Fruit fly (Drosophila melanogaster): ENCODE data around the gene Vps16B.

Vps16B gene

DNA sequence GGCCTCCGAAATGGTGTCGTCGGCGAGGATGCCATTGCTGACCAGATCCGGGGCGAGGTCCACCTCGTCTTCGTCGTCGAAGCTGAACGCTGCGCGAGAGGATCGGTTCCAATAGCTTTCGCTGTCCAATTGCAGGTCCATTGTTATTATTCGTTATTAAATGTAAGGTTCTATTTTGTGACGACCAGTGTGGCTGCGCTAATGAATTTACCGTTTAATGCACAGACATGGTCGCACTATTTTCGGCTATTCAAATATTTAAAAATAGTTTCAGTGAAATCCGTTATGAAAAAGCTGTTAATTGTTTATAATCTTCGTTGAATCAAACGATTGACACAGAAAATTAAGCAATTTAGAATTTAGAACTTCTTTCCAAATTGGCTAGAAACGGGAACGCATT, at the start of gene Vps16B:
Vps16B (minus strand) TSS at position 186 of the 400 bp plus-strand sequence.
- no peak for TF ChIP-seq noc (tag; optimal IDR thresholded peaks at IDR 0.05)

DNA sequence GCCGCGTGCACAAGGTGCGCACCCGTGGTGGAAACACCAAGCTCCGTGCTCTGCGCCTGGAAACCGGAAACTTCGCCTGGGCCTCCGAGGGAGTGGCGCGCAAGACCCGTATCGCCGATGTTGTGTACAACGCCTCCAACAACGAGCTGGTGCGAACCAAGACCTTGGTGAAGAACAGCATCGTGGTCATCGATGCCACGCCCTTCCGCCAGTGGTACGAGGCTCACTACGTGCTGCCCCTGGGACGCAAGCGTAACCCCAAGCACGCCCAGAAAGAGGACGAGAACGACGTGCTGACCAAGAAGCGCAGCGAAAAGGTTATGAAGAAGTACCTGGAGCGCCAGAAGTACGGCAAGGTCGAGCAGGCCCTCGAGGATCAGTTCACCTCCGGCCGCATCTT, 46.5 kb upstream of the Vps16B start:
- TF ChIP-seq noc (tag; optimal IDR thresholded peaks at IDR 0.05) = no peak

DNA sequence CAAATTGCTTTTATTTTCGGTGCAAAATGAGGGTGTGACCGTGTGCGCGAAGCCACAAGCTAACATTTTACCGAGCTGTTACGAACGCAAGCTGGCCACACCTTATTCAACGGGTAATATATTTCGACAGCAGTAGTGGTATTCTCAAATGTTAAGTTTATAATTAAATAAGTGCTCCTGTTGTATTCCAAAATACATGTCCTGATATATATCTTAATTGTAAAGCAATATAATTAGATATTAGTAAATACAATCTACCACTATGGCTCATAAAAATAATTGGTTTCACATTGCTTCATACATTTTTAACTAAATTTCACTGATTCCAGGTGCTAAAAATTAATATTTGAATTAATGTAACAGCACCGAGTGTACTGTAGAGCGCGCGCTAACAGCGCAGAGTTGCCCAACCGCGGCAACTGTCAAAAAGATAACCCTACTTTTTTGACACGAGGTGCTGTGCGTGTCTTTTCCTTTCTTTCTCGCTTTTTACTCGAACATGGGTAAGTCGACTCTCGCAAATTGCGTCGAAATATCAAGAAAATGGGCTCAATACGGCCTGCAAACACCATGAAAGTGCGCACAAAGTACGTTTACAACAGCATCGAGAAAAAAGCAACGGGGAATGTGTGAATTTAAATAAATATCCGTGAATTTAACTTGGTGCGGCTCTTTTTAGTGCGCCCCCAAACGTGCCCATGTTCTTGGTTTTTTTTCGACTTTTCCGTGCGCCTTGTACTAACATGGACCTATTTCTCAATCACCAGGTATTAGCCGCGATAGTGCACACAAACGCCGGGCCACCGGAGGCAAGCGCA, 45.4 kb upstream of the Vps16B start, which contains the start of the genes CG15514 and RpS8:
CG15514 (minus strand) TSS at position 63 of the 818 bp plus-strand sequence.
RpS8 (plus strand) TSS at position 151 of the 818 bp plus-strand sequence.
- TF ChIP-seq noc (tag; optimal IDR thresholded peaks at IDR 0.05) = peak; percentile 68

DNA sequence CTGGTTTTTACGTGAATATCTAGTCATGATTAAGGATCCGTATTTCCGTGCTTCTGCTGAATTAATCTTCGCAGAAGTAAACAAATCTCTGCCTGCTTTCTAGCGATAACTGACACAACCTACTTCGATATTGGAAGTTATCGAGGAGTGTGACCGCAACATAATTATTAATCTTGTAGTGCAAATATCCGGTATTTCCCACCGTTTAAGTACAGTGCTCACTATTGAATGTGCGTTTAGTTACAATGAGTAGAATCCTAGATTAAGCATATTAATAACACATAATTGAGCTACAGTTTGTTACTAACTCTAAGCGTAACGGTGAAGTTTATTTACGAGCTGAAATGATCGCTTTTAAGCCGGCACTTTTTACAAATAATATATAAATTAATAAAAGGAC, 43.5 kb upstream of the Vps16B start:
- peak; percentile 1 for TF ChIP-seq noc (tag; optimal IDR thresholded peaks at IDR 0.05)

DNA sequence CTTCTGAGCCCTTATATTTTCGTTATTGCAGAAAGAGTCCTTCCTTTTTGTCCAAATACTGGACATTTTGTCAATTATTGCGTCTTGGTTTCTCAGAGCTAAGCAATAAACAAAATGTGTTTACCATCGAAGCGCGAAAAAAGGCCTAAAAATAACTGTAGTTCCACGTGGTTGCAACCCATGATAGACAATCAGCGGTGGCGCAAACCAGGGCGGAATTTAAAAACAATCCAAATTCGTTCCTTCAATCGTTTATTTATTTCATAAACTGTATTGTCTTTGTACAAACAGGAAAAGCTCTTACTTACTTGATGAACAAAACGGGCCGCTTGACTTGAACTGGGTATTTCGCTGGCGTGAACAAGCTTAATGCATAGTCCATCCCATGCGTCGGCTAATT, 42.6 kb upstream of the Vps16B start, which contains the start of gene CG7824:
CG7824 (minus strand) TSS at position 131 of the 400 bp plus-strand sequence.
- no peak for TF ChIP-seq noc (tag; optimal IDR thresholded peaks at IDR 0.05)

DNA sequence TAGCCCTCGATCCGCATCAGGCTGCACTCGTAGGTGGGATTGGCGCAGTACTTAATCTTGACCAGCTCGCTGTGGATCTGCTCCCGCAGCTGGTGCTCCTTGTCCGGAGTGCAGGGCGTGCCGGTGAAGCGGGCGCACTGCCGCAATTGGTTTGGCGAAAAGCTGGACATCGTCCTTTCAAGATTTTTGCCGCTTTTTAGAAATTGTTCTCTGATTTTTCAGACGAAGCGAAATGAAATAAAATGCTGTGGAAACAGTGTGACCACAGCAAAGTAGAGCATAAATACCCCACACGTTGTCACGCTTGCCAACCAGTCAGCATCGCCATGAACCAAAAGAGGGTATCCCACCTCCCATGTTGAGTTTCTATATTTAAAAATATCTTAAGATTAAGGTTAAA, 41.0 kb upstream of the Vps16B start, which contains the start of gene dgt1:
dgt1 (minus strand) TSS at position 264 of the 400 bp plus-strand sequence.
- no peak for TF ChIP-seq noc (tag; optimal IDR thresholded peaks at IDR 0.05)

DNA sequence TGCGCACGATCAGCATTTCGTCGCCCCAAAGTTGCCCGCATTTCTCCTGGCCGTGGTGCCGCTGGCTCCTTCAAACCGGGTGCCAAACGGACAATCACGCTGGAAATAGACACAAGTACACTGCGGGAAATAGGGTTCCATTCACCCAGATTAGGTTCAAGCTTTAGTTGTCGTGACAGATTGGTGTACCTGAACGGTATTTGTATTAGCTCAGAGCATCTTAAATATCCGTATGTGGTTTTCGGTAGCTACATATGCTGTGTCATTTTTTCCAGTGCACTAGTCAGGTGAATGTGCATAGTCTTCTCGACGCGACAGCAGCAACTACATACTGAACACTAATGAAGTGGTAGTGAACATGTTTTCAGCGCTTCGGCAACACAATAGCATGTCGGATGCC, 30.9 kb upstream of the Vps16B start:
- no peak for TF ChIP-seq noc (tag; optimal IDR thresholded peaks at IDR 0.05)

DNA sequence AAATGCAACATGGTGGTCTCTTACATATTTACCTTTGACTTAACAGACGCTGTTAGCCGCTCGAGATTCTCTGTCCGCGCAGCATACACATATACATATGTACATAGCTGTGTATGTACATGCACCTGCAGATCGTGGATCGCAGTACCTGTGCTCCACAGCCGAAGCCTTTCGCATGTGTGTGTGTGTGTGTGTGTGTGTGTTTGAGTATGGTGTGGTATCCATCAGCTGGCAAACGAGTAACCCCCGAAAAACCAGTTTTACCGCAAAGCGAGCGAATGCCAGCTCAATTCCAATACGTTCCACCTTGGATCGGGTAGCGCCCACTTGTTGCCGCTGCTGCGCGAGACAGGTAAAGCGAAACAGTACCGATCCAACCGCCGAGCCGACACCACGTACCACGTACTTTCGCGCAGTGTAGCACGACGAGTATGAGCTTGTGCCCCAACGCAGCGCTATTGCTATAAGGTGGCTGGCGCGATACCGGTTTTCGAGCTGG, 25.1 kb upstream of the Vps16B start, which contains the start of gene Cad99C:
Cad99C (plus strand) TSS at position 365 of the 499 bp plus-strand sequence.
- TF ChIP-seq noc (tag; optimal IDR thresholded peaks at IDR 0.05) = no peak

DNA sequence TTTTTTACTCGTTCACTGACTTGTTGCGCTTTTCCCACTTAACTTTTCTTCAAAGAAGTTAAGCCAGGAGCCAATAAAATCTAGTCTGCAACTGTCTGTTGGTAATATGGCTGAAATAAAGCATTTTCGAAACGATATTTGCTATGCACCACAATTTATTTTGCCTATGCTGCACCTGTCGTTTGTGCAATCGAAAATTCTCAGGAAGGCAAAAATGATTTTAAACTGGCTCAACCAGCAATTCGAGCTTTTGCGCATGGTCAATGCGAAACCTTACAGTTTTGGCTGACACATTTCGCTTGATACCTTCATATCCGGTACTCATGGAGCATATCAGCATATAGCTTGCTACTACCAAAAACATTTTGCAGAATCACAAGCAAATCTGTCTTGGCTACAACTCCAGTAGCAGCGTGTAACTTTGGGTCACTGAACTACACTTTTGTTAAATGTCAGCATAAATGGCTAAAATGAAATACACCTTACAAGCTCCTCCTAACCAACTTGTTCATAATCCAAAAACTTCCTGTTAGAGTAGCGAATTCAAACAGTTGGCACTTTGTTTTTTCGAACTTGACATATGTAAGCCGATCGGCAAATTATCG, 23.6 kb upstream of the Vps16B start:
- TF ChIP-seq noc (tag; optimal IDR thresholded peaks at IDR 0.05) = no peak

DNA sequence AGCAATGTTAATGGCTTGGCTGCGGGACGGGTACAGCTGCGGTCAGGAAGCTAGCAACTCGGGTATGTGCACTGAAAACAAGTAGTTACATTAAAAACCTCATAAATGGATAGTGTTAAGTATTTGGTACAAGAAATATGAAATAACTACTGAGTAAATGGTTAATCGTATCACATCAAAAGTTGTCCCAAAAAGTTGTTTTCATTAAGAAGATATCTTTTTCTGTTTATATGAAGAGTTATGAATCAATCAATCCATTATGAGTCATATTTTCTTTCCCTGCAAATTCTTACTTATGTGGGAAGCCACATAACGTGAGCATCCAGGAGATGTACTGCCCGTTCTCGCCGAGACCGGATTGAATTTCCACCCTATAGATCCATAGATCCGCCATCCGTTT, 22.5 kb upstream of the Vps16B start:
- TF ChIP-seq noc (tag; optimal IDR thresholded peaks at IDR 0.05) = no peak

DNA sequence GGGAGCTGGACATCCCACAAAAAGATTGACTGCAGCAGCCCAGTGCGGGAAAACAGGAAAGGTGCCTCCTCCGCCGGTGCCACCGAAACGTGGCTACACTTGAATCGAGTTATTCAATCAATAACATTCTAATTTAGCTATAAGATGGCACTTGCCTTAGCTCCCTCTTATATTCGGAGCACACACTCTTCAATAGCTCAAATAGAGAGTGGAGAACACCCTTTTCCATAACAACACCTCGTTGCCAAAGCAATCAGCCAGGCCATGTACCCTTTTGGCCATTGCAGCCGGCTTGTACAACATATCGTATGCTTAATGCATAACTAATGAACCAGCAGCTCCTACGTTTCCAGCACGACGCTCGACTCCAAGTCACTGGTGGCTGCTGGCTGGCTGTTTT, 21.5 kb upstream of the Vps16B start:
- TF ChIP-seq noc (tag; optimal IDR thresholded peaks at IDR 0.05) = no peak

DNA sequence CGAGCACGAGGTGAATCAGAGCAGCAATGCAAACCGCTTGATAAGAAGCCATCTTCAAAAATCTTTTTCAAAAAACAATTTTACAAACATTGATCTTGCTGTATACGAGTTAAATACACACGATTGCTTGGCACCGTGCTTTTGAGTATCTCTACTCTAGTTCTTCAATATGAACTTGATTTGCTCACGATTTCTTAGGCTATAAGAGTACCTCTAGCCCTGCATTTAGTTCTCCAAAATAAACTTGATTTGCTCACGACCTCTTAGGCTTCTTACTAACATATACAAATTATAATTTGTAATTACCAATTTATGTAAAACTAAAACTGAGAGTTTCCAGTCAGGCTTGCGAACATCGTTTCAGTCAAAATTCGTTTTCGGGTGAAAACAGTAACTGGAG, 19.9 kb upstream of the Vps16B start, which contains the start of gene CG42592:
CG42592 (minus strand) TSS at position 101 of the 400 bp plus-strand sequence.
- TF ChIP-seq noc (tag; optimal IDR thresholded peaks at IDR 0.05) = no peak

DNA sequence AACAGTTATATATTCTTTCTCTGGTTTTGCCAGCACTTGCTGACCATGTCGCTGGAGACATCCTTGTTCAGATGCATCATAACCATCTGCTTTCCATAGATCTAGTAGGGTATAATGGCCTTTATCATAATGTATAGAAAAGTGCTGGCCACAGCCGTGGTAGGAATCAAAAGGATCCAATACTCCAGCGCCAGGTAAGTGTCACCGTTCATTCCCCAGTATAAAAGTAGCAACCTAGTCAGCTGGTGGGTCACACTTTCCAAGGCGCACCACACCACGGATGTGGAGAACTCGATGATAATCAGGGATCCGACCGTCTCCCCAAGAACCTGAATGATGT, 19.4 kb upstream of the Vps16B start, which contains the start of gene Prtl99C:
Prtl99C (plus strand) TSS at position 241 of the 340 bp plus-strand sequence.
- no peak for TF ChIP-seq noc (tag; optimal IDR thresholded peaks at IDR 0.05)

DNA sequence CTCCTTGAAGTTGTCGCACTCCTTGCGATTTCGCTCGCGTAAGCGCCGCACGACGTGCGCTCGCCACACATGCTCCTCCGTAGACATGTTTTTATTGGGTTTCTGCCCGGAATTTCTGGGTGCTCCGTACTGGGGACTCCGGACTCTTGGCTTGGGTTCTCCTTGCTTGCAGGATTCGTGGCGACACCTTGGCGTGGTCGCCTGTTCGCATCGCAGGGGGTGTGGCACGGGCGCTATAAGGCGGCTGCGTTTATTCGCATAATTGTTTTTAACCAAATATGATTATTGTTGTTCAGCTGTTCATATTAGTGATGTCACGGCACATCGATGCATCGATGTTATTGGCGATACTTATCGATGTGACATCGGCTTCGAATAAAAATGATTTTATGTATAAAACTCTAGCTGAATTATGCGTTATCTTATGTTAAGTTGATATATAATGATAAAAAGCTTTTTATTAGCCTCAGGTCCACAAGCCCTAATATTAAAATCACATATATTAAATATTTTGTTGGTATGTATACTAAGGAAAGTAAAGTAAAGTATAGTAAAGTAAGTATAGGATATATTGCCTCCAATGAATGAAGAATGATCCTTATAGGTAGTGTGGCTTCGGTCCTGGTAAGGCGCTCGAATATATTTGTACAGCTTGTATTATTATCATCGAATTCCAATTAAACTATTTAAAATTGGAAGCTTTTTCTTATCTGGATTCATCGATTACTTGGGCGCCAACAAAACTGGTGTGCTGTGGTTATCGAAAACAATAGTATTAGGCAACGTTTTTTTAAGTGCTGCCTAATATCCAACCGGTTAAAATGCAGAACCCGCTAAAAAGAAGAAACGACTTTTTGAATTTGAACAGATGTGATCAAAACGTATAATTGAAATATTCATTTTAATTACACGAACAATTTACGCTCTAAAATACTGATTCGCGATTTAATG, 18.8 kb upstream of the Vps16B start, which contains the start of gene Atg16:
Atg16 (minus strand) TSS at position 343 of the 951 bp plus-strand sequence.
- TF ChIP-seq noc (tag; optimal IDR thresholded peaks at IDR 0.05) = no peak

DNA sequence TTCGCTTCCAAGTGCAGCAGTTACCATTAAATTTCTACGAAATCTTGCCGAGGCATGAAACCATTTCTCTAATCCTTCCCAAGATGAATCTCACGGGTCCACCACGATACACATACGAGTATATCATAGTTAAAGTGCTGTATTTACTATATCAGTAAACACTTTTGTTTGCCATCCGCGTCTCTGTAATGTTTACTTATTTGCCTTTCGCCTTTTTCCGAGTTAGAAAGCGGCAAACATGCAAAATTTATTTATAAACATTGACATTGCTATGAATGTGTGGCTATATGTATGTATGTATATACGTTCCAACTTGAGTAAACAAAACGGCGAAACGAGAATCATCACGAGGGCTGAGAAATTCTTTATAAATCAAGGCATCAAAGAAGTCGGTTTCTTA, 14.7 kb upstream of the Vps16B start:
- peak; percentile 61 for TF ChIP-seq noc (tag; optimal IDR thresholded peaks at IDR 0.05)
